Worm (Caenorhabditis elegans) whole organism, L3 larva: Measurements from ENCODE around the gene W03F9.4.

Experiments used
- R02D3.7 ChIP-seq: fragments of 150-350 bp; optimal IDR thresholded peaks from 2 replicates; lab custom pipeline; 2014; ENCODE audit warnings: missing biosample characterization, missing genetic modification characterization
- aly-2 ChIP-seq: fragments of 150-350 bp; optimal IDR thresholded peaks from 2 replicates; lab custom pipeline; 2014; ENCODE audit warnings: missing biosample characterization, missing genetic modification characterization
- ama-1 ChIP-seq: fragments of 150-350 bp; optimal IDR thresholded peaks from 2 replicates; lab custom pipeline; 2018
- ceh-16 ChIP-seq: sonication (generic microtip); optimal IDR thresholded peaks from 2 replicates; lab custom pipeline; 2017; ENCODE audit warnings: missing biosample characterization, missing genetic modification characterization
- ceh-28 ChIP-seq: fragments of 150-350 bp; optimal IDR thresholded peaks from 2 replicates; lab custom pipeline; 2014; ENCODE audit warnings: missing biosample characterization, missing genetic modification reagents, missing genetic modification characterization
- daf-12 ChIP-seq: fragments of 150-350 bp; optimal IDR thresholded peaks from 2 replicates; lab custom pipeline; 2014; ENCODE audit warnings: missing biosample characterization, missing genetic modification reagents, missing genetic modification characterization
- egl-5 ChIP-seq: fragments of 150-350 bp; optimal IDR thresholded peaks from 2 replicates; lab custom pipeline; 2017; ENCODE audit warnings: missing biosample characterization, missing genetic modification reagents, missing genetic modification characterization, inconsistent platforms
- elt-2 ChIP-seq: sonication (generic microtip); optimal IDR thresholded peaks from 2 replicates; lab custom pipeline; 2016; ENCODE audit warnings: missing genetic modification reagents, mild to moderate bottlenecking, missing genetic modification characterization, missing compliant biosample characterization
- elt-3 ChIP-seq, 3 experiments: fragments of 150-350 bp in 1 of 3; sonication (generic microtip) in 2 of 3; optimal IDR thresholded peaks; 2 replicates in 2 of 3; 4 replicates in 1 of 3; lab custom pipeline; 2014 to 2017; ENCODE audit warnings: missing biosample characterization in 3 of 3, missing genetic modification characterization in 3 of 3
- eor-1 ChIP-seq, 2 experiments: fragments of 150-350 bp; optimal IDR thresholded peaks; 2 replicates each; lab custom pipeline; 2014 to 2018; ENCODE audit warnings: missing biosample characterization in 2 of 2, missing genetic modification characterization in 2 of 2
- fkh-10 ChIP-seq: sonication (generic microtip); optimal IDR thresholded peaks from 2 replicates; lab custom pipeline; 2017; ENCODE audit warnings: missing biosample characterization, missing genetic modification reagents, missing genetic modification characterization
- hmg-11 ChIP-seq: sonication (generic microtip); optimal IDR thresholded peaks from 2 replicates; lab custom pipeline; 2016; ENCODE audit warnings: missing genetic modification characterization, missing compliant biosample characterization
- jun-1 ChIP-seq: fragments of 150-350 bp; optimal IDR thresholded peaks from 2 replicates; lab custom pipeline; 2014; ENCODE audit warnings: missing biosample characterization, missing genetic modification reagents, missing genetic modification characterization
- lin-15B ChIP-seq: fragments of 150-350 bp; optimal IDR thresholded peaks from 2 replicates; lab custom pipeline; 2014; ENCODE audit warnings: missing biosample characterization, missing genetic modification characterization
- lin-39 ChIP-seq: fragments of 150-350 bp; optimal IDR thresholded peaks from 2 replicates; lab custom pipeline; 2018; ENCODE audit warnings: missing biosample characterization, missing genetic modification reagents, missing genetic modification characterization
- lsy-12 ChIP-seq: sonication (generic microtip); optimal IDR thresholded peaks from 2 replicates; lab custom pipeline; 2016; ENCODE audit warnings: mild to moderate bottlenecking, missing genetic modification characterization, missing compliant biosample characterization
- mdl-1 ChIP-seq: fragments of 150-350 bp; optimal IDR thresholded peaks from 2 replicates; lab custom pipeline; 2014; ENCODE audit warnings: missing biosample characterization, missing genetic modification characterization
- mml-1 ChIP-seq: fragments of 150-350 bp; sonication (generic microtip); optimal IDR thresholded peaks from 3 replicates; lab custom pipeline; 2014; ENCODE audit warnings: missing biosample characterization, missing genetic modification characterization
- nfya-1 ChIP-seq: sonication (generic microtip); optimal IDR thresholded peaks from 2 replicates; lab custom pipeline; 2017; ENCODE audit warnings: missing genetic modification characterization, mild to moderate bottlenecking, missing compliant biosample characterization, antibody characterized with exemption, moderate library complexity; ENCODE audit not compliant: insufficient read depth
- nhr-11 ChIP-seq: fragments of 150-350 bp; optimal IDR thresholded peaks from 2 replicates; lab custom pipeline; 2014; ENCODE audit warnings: missing biosample characterization, missing genetic modification characterization
- nhr-12 ChIP-seq: fragments of 150-350 bp; optimal IDR thresholded peaks from 2 replicates; lab custom pipeline; 2014; ENCODE audit warnings: missing biosample characterization, missing genetic modification characterization
- nhr-23 ChIP-seq: fragments of 150-350 bp; optimal IDR thresholded peaks from 2 replicates; lab custom pipeline; 2014; ENCODE audit warnings: missing biosample characterization, missing genetic modification reagents, missing genetic modification characterization
- nhr-25 ChIP-seq: sonication (generic microtip); optimal IDR thresholded peaks from 2 replicates; lab custom pipeline; 2017; ENCODE audit warnings: missing biosample characterization, missing genetic modification characterization
- nhr-28 ChIP-seq: fragments of 150-350 bp; optimal IDR thresholded peaks from 2 replicates; lab custom pipeline; 2014; ENCODE audit warnings: missing biosample characterization, missing genetic modification characterization
- nhr-43 ChIP-seq: sonication (generic microtip); optimal IDR thresholded peaks from 2 replicates; lab custom pipeline; 2016; ENCODE audit warnings: mild to moderate bottlenecking, missing genetic modification characterization, missing compliant biosample characterization; ENCODE audit not compliant: poor library complexity, severe bottlenecking
- nhr-67 ChIP-seq: fragments of 150-350 bp; optimal IDR thresholded peaks from 2 replicates; lab custom pipeline; 2014; ENCODE audit warnings: missing biosample characterization, missing genetic modification characterization
- nhr-76 ChIP-seq: fragments of 150-350 bp; sonication (generic microtip); optimal IDR thresholded peaks from 5 replicates; lab custom pipeline; 2014; ENCODE audit warnings: missing biosample characterization, missing genetic modification characterization
- pha-4 ChIP-seq: fragments of 150-350 bp; optimal IDR thresholded peaks from 2 replicates; lab custom pipeline; 2014; ENCODE audit warnings: missing biosample characterization, missing genetic modification reagents, missing genetic modification characterization
- snpc-4 ChIP-seq: fragments of 150-350 bp; optimal IDR thresholded peaks from 2 replicates; lab custom pipeline; 2014; ENCODE audit warnings: missing biosample characterization, missing genetic modification characterization
- tbx-2 ChIP-seq: sonication (generic microtip); optimal IDR thresholded peaks from 2 replicates; lab custom pipeline; 2016; ENCODE audit warnings: mild to moderate bottlenecking, missing genetic modification characterization, missing compliant biosample characterization
- zag-1 ChIP-seq: fragments of 150-350 bp; optimal IDR thresholded peaks from 2 replicates; lab custom pipeline; 2014; ENCODE audit warnings: missing biosample characterization, missing genetic modification characterization
- ztf-4 ChIP-seq: fragments of 150-350 bp; optimal IDR thresholded peaks from 2 replicates; lab custom pipeline; 2014; ENCODE audit warnings: missing biosample characterization, missing genetic modification characterization

Gene W03F9.4

DNA sequence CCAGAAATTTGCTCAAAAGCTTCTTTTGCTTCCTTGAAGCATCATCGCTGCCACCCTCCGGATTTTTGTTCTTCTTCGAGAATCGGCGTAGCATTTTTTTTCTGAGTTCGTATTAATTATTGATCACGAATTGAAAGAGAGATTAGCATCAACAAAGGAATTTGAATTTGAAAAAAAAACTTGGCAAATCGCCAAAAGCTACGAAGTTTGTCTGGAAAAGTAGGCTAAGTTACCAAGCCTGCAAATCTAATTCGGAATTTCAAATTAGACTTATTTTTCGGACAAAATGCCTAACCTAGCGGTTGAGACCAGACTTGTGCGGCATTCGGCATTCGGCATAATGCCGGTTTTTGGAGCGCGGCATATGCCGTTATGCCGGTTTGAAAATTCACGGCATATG is 20.9 kb upstream of the W03F9.4 start, which contains the start of gene cfap-36:
cfap-36 (minus strand) TSS at position 101 of the 400 bp plus-strand sequence.
- TF ChIP-seq R02D3.7 (no peak), lsy-12 (tag; lab: Kevin White, UChicago) (no peak), nhr-12 (no peak), nhr-28 (tag; lab: Kevin White, UChicago) (no peak), nhr-43 (no peak)

DNA sequence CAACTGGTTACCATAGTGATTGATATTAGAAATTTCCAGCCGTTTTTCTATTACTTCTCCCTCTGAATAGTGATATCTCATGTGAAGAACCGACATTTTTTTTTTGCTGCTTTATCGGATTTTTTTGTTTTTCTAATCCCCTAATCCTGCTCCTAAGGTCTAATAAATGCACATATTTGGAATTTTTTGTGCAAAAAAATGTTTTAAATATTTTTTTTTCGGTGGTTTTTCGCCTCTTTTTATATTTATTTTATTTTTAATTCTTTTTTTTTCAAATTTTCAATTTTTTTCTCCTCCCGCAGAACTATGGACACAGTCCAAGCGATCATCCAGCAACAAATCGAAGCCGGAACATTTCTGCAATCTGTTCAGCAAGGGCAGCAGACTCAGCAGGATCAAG is 15.5 kb upstream of the W03F9.4 start, which contains the start of gene Y108G3AL.2:
Y108G3AL.2 (plus strand) TSS at position 301 of the 400 bp plus-strand sequence.
- TF ChIP-seq nhr-11 (tag; lab: Kevin White, UChicago) (no peak), nhr-25 (tag; lab: Kevin White, UChicago) (no peak), fkh-10 (GFP tag; lab: Kevin White, UChicago) (no peak), daf-12 (tag; lab: Kevin White, UChicago) (no peak), nfya-1 (tag; lab: Kevin White, UChicago) (no peak), egl-5 (no peak), elt-3 (tag; optimal IDR thresholded peaks at IDR 0.05; lab: Kevin White, UChicago) (no peak), R02D3.7 (no peak), mml-1 (no peak), aly-2 (tag; lab: Kevin White, UChicago) (no peak), nhr-23 (tag; lab: Kevin White, UChicago) (no peak), tbx-2 (no peak), ceh-16 (no peak), nhr-67 (tag; lab: Kevin White, UChicago) (no peak)

DNA sequence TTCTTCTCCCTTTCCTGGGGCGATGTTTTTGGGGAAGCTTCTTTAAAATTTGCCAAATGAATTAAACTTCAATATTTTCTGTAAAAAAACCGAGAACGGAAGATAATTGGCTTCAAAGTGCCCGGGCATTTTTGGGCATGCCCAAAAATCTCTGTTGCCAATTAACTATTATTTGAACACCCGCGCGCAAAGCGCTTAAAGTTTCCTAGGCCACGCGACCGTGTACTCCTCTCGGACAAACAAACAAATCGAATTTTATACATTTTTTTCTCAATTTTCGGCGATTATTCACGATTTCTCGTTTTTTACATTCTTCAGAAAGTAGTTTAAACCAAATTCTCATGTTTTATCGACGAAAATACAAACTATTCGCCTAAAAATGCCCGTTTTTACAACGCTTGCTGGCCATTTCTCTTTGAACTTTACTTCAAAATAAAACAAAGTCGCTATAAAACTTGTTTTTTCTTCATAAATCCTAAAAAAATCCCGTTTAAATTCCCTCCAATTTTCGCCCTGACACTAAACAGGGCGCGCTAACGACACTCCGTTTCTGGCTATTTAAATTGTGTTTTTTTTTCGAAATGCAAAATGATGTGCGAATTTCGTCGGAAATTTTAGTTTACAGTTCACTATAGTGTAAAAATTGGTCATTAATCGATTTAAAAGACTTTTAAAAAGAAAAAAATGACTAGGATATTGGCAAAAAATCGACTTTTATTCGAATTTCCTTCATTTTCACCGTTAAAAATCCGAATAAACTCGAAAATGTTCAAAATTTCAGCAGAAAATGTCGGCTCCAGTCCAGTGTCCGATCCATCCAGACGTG is 5.1 kb upstream of the W03F9.4 start, which contains the start of gene ttb-1:
ttb-1 (plus strand) TSS at position 776 of the 826 bp plus-strand sequence.
- TF ChIP-seq nhr-43 (no peak), nhr-76 (no peak), hmg-11 (tag; lab: Kevin White, UChicago) (peak; percentile 41), lin-39 (tag; lab: Kevin White, UChicago) (peak; percentile 9), pha-4 (tag; lab: Kevin White, UChicago) (peak; percentile 42), snpc-4 (tag; lab: Kevin White, UChicago) (peak; percentile 9), mml-1 (no peak), nfya-1 (tag; lab: Kevin White, UChicago) (peak; percentile 64), nhr-23 (tag; lab: Kevin White, UChicago) (peak; percentile 65), tbx-2 (no peak), nhr-12 (no peak), ama-1 (lab: Kevin White, UChicago) (no peak), ceh-16 (no peak), eor-1 (tag; optimal IDR thresholded peaks at IDR 0.05; lab: Kevin White, UChicago) (no peak), lsy-12 (tag; lab: Kevin White, UChicago) (no peak), egl-5 (no peak), ztf-4 (no peak), zag-1 (tag; lab: Kevin White, UChicago) (no peak), jun-1 (tag; lab: Kevin White, UChicago) (no peak), lin-15B (tag; lab: Kevin White, UChicago) (peak; percentile 66)

DNA sequence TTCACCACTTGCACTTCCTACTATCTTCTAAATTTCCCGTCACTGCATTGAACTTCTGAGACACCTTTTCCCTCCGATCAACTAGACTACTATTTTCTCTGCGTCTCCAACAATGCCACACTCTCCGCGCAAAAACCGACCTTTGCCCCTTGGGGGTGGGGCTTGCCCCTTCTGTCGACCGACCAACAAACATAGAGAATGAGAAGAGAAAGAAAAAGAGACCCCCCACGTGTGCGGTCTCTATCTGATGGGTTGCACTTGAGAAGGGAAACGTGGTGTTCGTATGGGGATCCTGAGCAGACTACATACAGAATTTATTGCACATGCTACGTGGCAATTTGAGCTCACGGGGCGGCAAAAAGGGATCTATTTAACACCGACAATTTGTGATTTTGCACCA is 4.0 kb upstream of the W03F9.4 start:
- TF ChIP-seq zag-1 (tag; lab: Kevin White, UChicago) (no peak), nhr-43 (peak; percentile 52), hmg-11 (tag; lab: Kevin White, UChicago) (peak; percentile 16), pha-4 (tag; lab: Kevin White, UChicago) (peak; percentile 41), lin-15B (tag; lab: Kevin White, UChicago) (peak; percentile 13), nhr-76 (no peak), mdl-1 (tag; lab: Kevin White, UChicago) (peak; percentile 66), elt-2 (tag; lab: Kevin White, UChicago) (peak; percentile 18), nfya-1 (tag; lab: Kevin White, UChicago) (peak; percentile 44), lin-39 (tag; lab: Kevin White, UChicago) (no peak), ceh-28 (tag; lab: Kevin White, UChicago) (peak; percentile 9), nhr-28 (tag; lab: Kevin White, UChicago) (no peak)
